Fruit fly (Drosophila melanogaster): ENCODE measurements around the gene CG14718.

- TF ChIP-seq CG11617 (GFP tag; optimal IDR thresholded peaks at IDR 0.05) (no peak), toe (GFP tag; optimal IDR thresholded peaks at IDR 0.05) (no peak)
These were observed 20.9 kb upstream of the CG14718 start, which contains the start of the genes Taf12 and Ho for dm6 chr3R:11679513-11679912.

Data from whole organism, adult.